Fruit fly (Drosophila melanogaster): Measurements from ENCODE around the gene CG4611.

DNA sequence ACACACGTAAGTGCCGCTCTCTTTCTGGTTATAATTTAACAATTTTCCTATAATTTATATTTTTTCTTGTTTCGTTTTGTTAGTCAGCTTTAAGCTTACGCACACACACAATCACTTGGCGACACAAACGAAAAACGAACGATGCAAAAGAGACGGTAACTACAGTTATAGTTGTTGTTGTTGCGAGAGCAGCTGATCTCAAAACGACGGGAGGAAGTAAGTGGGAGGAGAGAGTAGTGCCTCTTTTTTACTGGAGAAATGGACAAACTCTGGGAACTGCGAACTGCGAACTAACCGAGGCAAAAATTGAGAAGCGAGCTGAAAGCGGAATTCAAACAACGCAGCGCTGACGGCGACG, 48.3 kb downstream of the CG4611 start:
- TF ChIP-seq lola (GFP tag; optimal IDR thresholded peaks at IDR 0.05) (no peak), h (GFP tag; optimal IDR thresholded peaks at IDR 0.05) (no peak), CrebA (GFP tag; optimal IDR thresholded peaks at IDR 0.05; ENCODE audit: borderline replicate concordance) (peak; percentile 49), Dif (GFP tag; optimal IDR thresholded peaks at IDR 0.05; ENCODE audit: partially characterized antibody) (no peak), Hr78 (GFP tag; optimal IDR thresholded peaks at IDR 0.05) (no peak), Myc (optimal IDR thresholded peaks at IDR 0.05) (no peak), usp (GFP tag; optimal IDR thresholded peaks at IDR 0.05) (no peak), pan (optimal IDR thresholded peaks at IDR 0.05) (no peak), foxo (GFP tag; optimal IDR thresholded peaks at IDR 0.05) (no peak)

Measured in whole organism, wandering third instar larva.